Fruit fly (Drosophila melanogaster) whole organism, adult: ENCODE measurements around the gene CG33269.
A peak's percentile ranks its signal among the peaks of the same experiment; 100 is the strongest.

Experiments used
- CG11617 ChIP-seq: fragments of 200-800 bp; sonication (Bioruptor generic); optimal IDR thresholded peaks from 2 replicates; lab custom pipeline; 2017; ENCODE audit warnings: mild to moderate bottlenecking, missing biosample characterization, missing genetic modification reagents, missing genetic modification characterization
- CG14711 ChIP-seq: fragments of 200-800 bp; sonication (Bioruptor generic); optimal IDR thresholded peaks from 2 replicates; lab custom pipeline; 2018; ENCODE audit warnings: missing biosample characterization, mild to moderate bottlenecking, missing genetic modification characterization, moderate library complexity
- CG1620 ChIP-seq: fragments of 200-800 bp; sonication (Bioruptor generic); optimal IDR thresholded peaks from 2 replicates; lab custom pipeline; 2016; ENCODE audit warnings: missing biosample characterization, missing genetic modification characterization
- Crg-1 ChIP-seq: fragments of 200-800 bp; sonication (Bioruptor generic); optimal IDR thresholded peaks from 2 replicates; lab custom pipeline; 2016; ENCODE audit warnings: missing biosample characterization, missing genetic modification characterization
- cic ChIP-seq: fragments of 200-800 bp; sonication (Bioruptor generic); optimal IDR thresholded peaks from 2 replicates; lab custom pipeline; 2017; ENCODE audit warnings: missing biosample characterization, mild to moderate bottlenecking, missing genetic modification characterization, moderate library complexity
- cnc ChIP-seq, 2 experiments: fragments of >200 bp; optimal IDR thresholded peaks; 2 replicates each; lab custom pipeline; 2017
- pad ChIP-seq: fragments of 200-800 bp; sonication (Bioruptor generic); optimal IDR thresholded peaks from 3 replicates; lab custom pipeline; 2017; ENCODE audit warnings: missing biosample characterization, missing genetic modification characterization, mild to moderate bottlenecking, moderate library complexity, missing genetic modification reagents
- tj ChIP-seq: fragments of 200-800 bp; sonication (Bioruptor generic); optimal IDR thresholded peaks from 3 replicates; lab custom pipeline; 2017; ENCODE audit warnings: missing biosample characterization, mild to moderate bottlenecking, missing genetic modification characterization, moderate library complexity
- toe ChIP-seq: fragments of 200-800 bp; sonication (Bioruptor generic); optimal IDR thresholded peaks from 2 replicates; lab custom pipeline; 2016; ENCODE audit warnings: missing biosample characterization, missing genetic modification characterization

dm6 chr3L:11549432-11549831, 32.6 kb downstream of the CG33269 start:
- TF ChIP-seq CG1620 (GFP tag; lab: Kevin White, UChicago): no peak
- TF ChIP-seq cic (GFP tag; lab: Kevin White, UChicago): no peak
- no peak for TF ChIP-seq CG14711 (tag; lab: Kevin White, UChicago)
- no peak for TF ChIP-seq pad (GFP tag; lab: Kevin White, UChicago)
- TF ChIP-seq CG11617 (GFP tag; lab: Kevin White, UChicago): no peak
- TF ChIP-seq Crg-1 (GFP tag; lab: Kevin White, UChicago): no peak
- no peak for TF ChIP-seq toe (GFP tag; lab: Kevin White, UChicago)
- TF ChIP-seq cnc (optimal IDR thresholded peaks at IDR 0.05; lab: Kevin White, UChicago): no peak
- TF ChIP-seq tj (GFP tag; lab: Kevin White, UChicago): peak; percentile 59
